Fruit fly (Drosophila melanogaster) whole organism, embryonic: ENCODE measurements around the gene CG12659.

Source experiments
- CG1233 ChIP-seq: fragments of 200-800 bp; sonication (Bioruptor generic); optimal IDR thresholded peaks from 4 replicates; lab custom pipeline; 2018; ENCODE audit warnings: missing biosample characterization, mild to moderate bottlenecking, missing genetic modification characterization
- CG12391 ChIP-seq: fragments of 200-800 bp; sonication (Bioruptor generic); optimal IDR thresholded peaks from 3 replicates; lab custom pipeline; 2018; ENCODE audit warnings: missing biosample characterization, mild to moderate bottlenecking, missing genetic modification characterization, moderate library complexity
- CG12659 ChIP-seq: fragments of 200-800 bp; sonication (Bioruptor generic); optimal IDR thresholded peaks from 3 replicates; lab custom pipeline; 2017; ENCODE audit warnings: mild to moderate bottlenecking, missing biosample characterization, missing genetic modification reagents, missing genetic modification characterization
- CG12942 ChIP-seq: fragments of 200-800 bp; sonication (Bioruptor generic); optimal IDR thresholded peaks from 3 replicates; lab custom pipeline; 2016; ENCODE audit warnings: missing biosample characterization, missing genetic modification characterization
- CG14014 ChIP-seq: fragments of 200-800 bp; sonication (Bioruptor generic); IDR thresholded peaks from 2 replicates; pipeline ENCODE4 v1.3.6; 2022; ENCODE audit warnings: missing biosample characterization, missing genetic modification characterization
- CG14667 ChIP-seq: fragments of 200-800 bp; sonication (Bioruptor generic); IDR thresholded peaks from 2 replicates; pipeline ENCODE4 v1.3.6; 2022; ENCODE audit warnings: missing biosample characterization, missing genetic modification characterization
- CG1529 ChIP-seq: fragments of 200-800 bp; sonication (Bioruptor generic); optimal IDR thresholded peaks from 3 replicates; lab custom pipeline; 2018; ENCODE audit warnings: missing biosample characterization, missing genetic modification characterization
- CG15479 ChIP-seq: fragments of 200-800 bp; sonication (Bioruptor generic); optimal IDR thresholded peaks from 3 replicates; lab custom pipeline; 2019; ENCODE audit warnings: missing biosample characterization, mild to moderate bottlenecking, missing genetic modification characterization, moderate library complexity
- CG17186 ChIP-seq: fragments of 200-800 bp; sonication (Bioruptor generic); optimal IDR thresholded peaks from 3 replicates; lab custom pipeline; 2017; ENCODE audit warnings: missing biosample characterization, missing genetic modification reagents, missing genetic modification characterization
- CG17829 ChIP-seq: fragments of 200-800 bp; optimal IDR thresholded peaks from 2 replicates; lab custom pipeline; 2019; ENCODE audit warnings: missing biosample characterization, mild to moderate bottlenecking, missing genetic modification characterization, moderate library complexity
- CG18619 ChIP-seq: fragments of 200-800 bp; sonication (Bioruptor generic); optimal IDR thresholded peaks from 3 replicates; lab custom pipeline; 2017; ENCODE audit warnings: missing biosample characterization, mild to moderate bottlenecking, missing genetic modification characterization
- CG2889 ChIP-seq: fragments of 200-800 bp; sonication (Bioruptor generic); IDR thresholded peaks from 3 replicates; pipeline ENCODE4 v1.3.6; 2022; ENCODE audit warnings: missing biosample characterization, missing genetic modification characterization
- CG31224 ChIP-seq: fragments of 200-800 bp; sonication (Bioruptor generic); IDR thresholded peaks from 2 replicates; pipeline ENCODE4 v1.3.6; 2022; ENCODE audit warnings: missing biosample characterization, missing genetic modification characterization
- CG4328 ChIP-seq: fragments of 200-800 bp; sonication (Bioruptor generic); optimal IDR thresholded peaks from 3 replicates; lab custom pipeline; 2017; ENCODE audit warnings: missing biosample characterization, missing genetic modification reagents, missing genetic modification characterization
- CG43689 ChIP-seq: fragments of 200-800 bp; sonication (Bioruptor generic); IDR thresholded peaks from 2 replicates; pipeline ENCODE4 v1.3.6; 2022; ENCODE audit warnings: missing biosample characterization, missing genetic modification characterization
- CG5953 ChIP-seq: fragments of 200-800 bp; sonication (Bioruptor generic); IDR thresholded peaks from 2 replicates; pipeline ENCODE4 v1.3.6; 2022; ENCODE audit warnings: missing biosample characterization, missing genetic modification characterization
- CG8924 ChIP-seq: fragments of 200-800 bp; optimal IDR thresholded peaks from 3 replicates; lab custom pipeline; 2019; ENCODE audit warnings: missing biosample characterization, mild to moderate bottlenecking, missing genetic modification characterization, moderate library complexity
- CG9932 ChIP-seq: fragments of 200-800 bp; sonication (Bioruptor generic); IDR thresholded peaks from 2 replicates; pipeline ENCODE4 v1.3.6; 2022; ENCODE audit warnings: missing biosample characterization, missing genetic modification characterization
- HHEX ChIP-seq: fragments of 200-800 bp; sonication (Bioruptor generic); optimal IDR thresholded peaks from 3 replicates; lab custom pipeline; 2017; ENCODE audit warnings: missing biosample characterization, mild to moderate bottlenecking, missing genetic modification characterization, missing genetic modification reagents
- HLH54F ChIP-seq: fragments of 200-800 bp; sonication (Bioruptor generic); optimal IDR thresholded peaks from 3 replicates; lab custom pipeline; 2016; ENCODE audit warnings: missing biosample characterization, missing genetic modification characterization
- HmgD ChIP-seq: fragments of 200-800 bp; sonication (Bioruptor generic); optimal IDR thresholded peaks from 3 replicates; lab custom pipeline; 2016; ENCODE audit warnings: missing biosample characterization, missing genetic modification characterization
- MBD-R2 ChIP-seq: fragments of 200-800 bp; sonication (Bioruptor generic); IDR thresholded peaks from 2 replicates; pipeline ENCODE4 v1.3.6; 2022; ENCODE audit warnings: missing biosample characterization, missing genetic modification characterization
- MESR4 ChIP-seq: fragments of 200-800 bp; sonication (Bioruptor generic); optimal IDR thresholded peaks from 2 replicates; lab custom pipeline; 2018; ENCODE audit warnings: missing biosample characterization, mild to moderate bottlenecking, missing genetic modification characterization, moderate library complexity
- Max ChIP-seq: fragments of 200-800 bp; sonication (Bioruptor generic); optimal IDR thresholded peaks from 2 replicates; lab custom pipeline; 2016; ENCODE audit warnings: missing biosample characterization, mild to moderate bottlenecking, missing genetic modification characterization
- NfI ChIP-seq: fragments of 200-800 bp; sonication (Bioruptor generic); optimal IDR thresholded peaks from 3 replicates; lab custom pipeline; 2018; ENCODE audit warnings: missing biosample characterization, mild to moderate bottlenecking, missing genetic modification characterization, moderate library complexity
- Oli ChIP-seq: fragments of 200-800 bp; sonication (Bioruptor generic); optimal IDR thresholded peaks from 2 replicates; lab custom pipeline; 2018; ENCODE audit warnings: missing biosample characterization, mild to moderate bottlenecking, missing genetic modification characterization, moderate library complexity
- Optix ChIP-seq: fragments of 200-800 bp; sonication (Bioruptor generic); IDR thresholded peaks from 3 replicates; pipeline ENCODE4 v1.3.6; 2022; ENCODE audit warnings: missing biosample characterization, missing genetic modification characterization
- Pdp1 ChIP-seq, 2 experiments: fragments of 200-800 bp; sonication (Bioruptor generic); optimal IDR thresholded peaks; 3 replicates each; lab custom pipeline; 2016; ENCODE audit warnings: missing biosample characterization in 2 of 2, missing genetic modification characterization in 2 of 2, mild to moderate bottlenecking in 1 of 2, moderate library complexity in 1 of 2
- Poxn ChIP-seq: fragments of 200-800 bp; sonication (Bioruptor generic); IDR thresholded peaks from 2 replicates; pipeline ENCODE4 v1.3.6; 2022; ENCODE audit warnings: missing biosample characterization, missing genetic modification characterization
- Ssrp ChIP-seq: fragments of 200-800 bp; sonication (Bioruptor generic); optimal IDR thresholded peaks from 2 replicates; lab custom pipeline; 2018; ENCODE audit warnings: missing biosample characterization, mild to moderate bottlenecking, missing genetic modification characterization, moderate library complexity
- Taf1 ChIP-seq: fragments of 200-800 bp; sonication (Bioruptor generic); IDR thresholded peaks from 2 replicates; pipeline ENCODE4 v1.3.6; 2022; ENCODE audit warnings: missing biosample characterization, missing genetic modification characterization
- Tbp ChIP-seq: fragments of >200 bp; optimal IDR thresholded peaks from 2 replicates; lab custom pipeline; 2018; ENCODE audit warnings: missing biosample characterization, missing genetic modification characterization
- Trl ChIP-seq, 3 experiments: fragments of >200 bp in 2 of 3; fragments of 200-800 bp in 1 of 3; sonication (Bioruptor generic) in 1 of 3; optimal IDR thresholded peaks; 2 replicates in 1 of 3; 3 replicates in 2 of 3; lab custom pipeline; 2016 to 2017; ENCODE audit warnings: missing biosample characterization in 1 of 3, missing genetic modification characterization in 1 of 3
- YL-1 ChIP-seq: fragments of 200-800 bp; sonication (Bioruptor generic); optimal IDR thresholded peaks from 3 replicates; lab custom pipeline; 2017; ENCODE audit warnings: missing biosample characterization, mild to moderate bottlenecking, missing genetic modification characterization
- aop ChIP-seq: fragments of 200-800 bp; sonication (Bioruptor generic); IDR thresholded peaks from 2 replicates; pipeline ENCODE4 v1.3.6; 2022; ENCODE audit warnings: missing biosample characterization, missing genetic modification characterization
- corto ChIP-seq: fragments of 200-800 bp; sonication (Bioruptor generic); optimal IDR thresholded peaks from 2 replicates; lab custom pipeline; 2016; ENCODE audit warnings: missing biosample characterization, mild to moderate bottlenecking, missing genetic modification characterization, moderate library complexity
- da ChIP-seq: fragments of 200-800 bp; sonication (Bioruptor generic); optimal IDR thresholded peaks from 2 replicates; lab custom pipeline; 2016; ENCODE audit warnings: missing biosample characterization, missing genetic modification characterization
- dmrt11E ChIP-seq: fragments of 200-800 bp; sonication (Bioruptor generic); optimal IDR thresholded peaks from 3 replicates; lab custom pipeline; 2018; ENCODE audit warnings: missing biosample characterization, mild to moderate bottlenecking, missing genetic modification characterization, moderate library complexity
- fd3F ChIP-seq: fragments of 200-800 bp; sonication (Bioruptor generic); optimal IDR thresholded peaks from 2 replicates; lab custom pipeline; 2018; ENCODE audit warnings: missing biosample characterization, mild to moderate bottlenecking, missing genetic modification characterization, moderate library complexity
- fru ChIP-seq: fragments of >200 bp; optimal IDR thresholded peaks from 2 replicates; lab custom pipeline; 2017
- gro ChIP-seq: fragments of 200-800 bp; sonication (Bioruptor generic); optimal IDR thresholded peaks from 2 replicates; lab custom pipeline; 2016; ENCODE audit warnings: missing biosample characterization, missing genetic modification characterization
- kah ChIP-seq: fragments of 200-800 bp; sonication (Bioruptor generic); optimal IDR thresholded peaks from 2 replicates; lab custom pipeline; 2018; ENCODE audit warnings: missing biosample characterization, mild to moderate bottlenecking, missing genetic modification characterization
- lab ChIP-seq: fragments of 200-800 bp; sonication (Bioruptor generic); optimal IDR thresholded peaks from 3 replicates; lab custom pipeline; 2017; ENCODE audit warnings: missing biosample characterization, missing genetic modification characterization, mild to moderate bottlenecking, moderate library complexity, missing genetic modification reagents
- lmd ChIP-seq: fragments of 200-800 bp; sonication (Bioruptor generic); IDR thresholded peaks from 2 replicates; pipeline ENCODE4 v1.3.6; 2022; ENCODE audit warnings: missing biosample characterization, missing genetic modification characterization
- luna ChIP-seq: fragments of 200-800 bp; sonication (Bioruptor generic); optimal IDR thresholded peaks from 2 replicates; lab custom pipeline; 2016; ENCODE audit warnings: missing biosample characterization, missing genetic modification characterization
- p53 ChIP-seq: fragments of 200-800 bp; sonication (Bioruptor generic); optimal IDR thresholded peaks from 2 replicates; lab custom pipeline; 2016; ENCODE audit warnings: missing biosample characterization, missing genetic modification characterization
- sc ChIP-seq, 3 experiments: fragments of >200 bp in 2 of 3; fragments of 200-800 bp in 1 of 3; sonication (Bioruptor generic) in 1 of 3; optimal IDR thresholded peaks; 2 replicates in 2 of 3; 3 replicates in 1 of 3; lab custom pipeline; 2017; ENCODE audit warnings: mild to moderate bottlenecking in 1 of 3, missing biosample characterization in 1 of 3, missing genetic modification characterization in 1 of 3, missing genetic modification reagents in 1 of 3
- sim ChIP-seq: fragments of 200-800 bp; sonication (Bioruptor generic); IDR thresholded peaks from 2 replicates; pipeline ENCODE4 v1.3.6; 2022; ENCODE audit warnings: missing biosample characterization, missing genetic modification characterization
- sob ChIP-seq: fragments of 200-800 bp; sonication (Bioruptor generic); IDR thresholded peaks from 2 replicates; pipeline ENCODE4 v1.3.6; 2022; ENCODE audit warnings: missing biosample characterization, missing genetic modification characterization
- tna ChIP-seq: fragments of 200-800 bp; sonication (Bioruptor generic); IDR thresholded peaks from 2 replicates; pipeline ENCODE4 v1.3.6; 2022; ENCODE audit warnings: missing biosample characterization, missing genetic modification characterization; ENCODE audit not compliant: partially characterized antibody

Gene CG12659

dm6 chrX:8627171-8627570, 35.6 kb upstream of the CG12659 start (continued):
- no peak for TF ChIP-seq p53 (GFP tag; lab: Kevin White, UChicago)
- TF ChIP-seq NfI (GFP tag; lab: Kevin White, UChicago): peak; percentile 20
- TF ChIP-seq dmrt11E (tag; lab: Kevin White, UChicago): peak; percentile 89
- TF ChIP-seq CG8924: peak; percentile 76
- TF ChIP-seq fru (lab: Kevin White, UChicago): no peak
- TF ChIP-seq CG17829: peak; percentile 83
- no peak; the same call in 1 of the 2 replicates for TF ChIP-seq lmd
- peak; percentile 69 to 79 for TF ChIP-seq Pdp1 (GFP tag; optimal IDR thresholded peaks at IDR 0.05; lab: Kevin White, UChicago)
- 0 out of 3 replicates have a peak, but pooled peaks have one; percentile 47 for TF ChIP-seq CG2889 (GFP tag; lab: Robert Waterston, UW)
- TF ChIP-seq aop (GFP tag; lab: Robert Waterston, UW): no peak
- no peak for TF ChIP-seq CG9932 (GFP tag; lab: Robert Waterston, UW)
- peak; percentile 71 for TF ChIP-seq Oli (tag; lab: Kevin White, UChicago)
- TF ChIP-seq CG43689: no peak
- no peak for TF ChIP-seq kah (GFP tag; lab: Kevin White, UChicago)
- TF ChIP-seq CG4328 (GFP tag; lab: Kevin White, UChicago): no peak
- no peak for TF ChIP-seq MBD-R2
- TF ChIP-seq sc (optimal IDR thresholded peaks at IDR 0.05; lab: Kevin White, UChicago): no peak
- TF ChIP-seq sc (GFP tag; optimal IDR thresholded peaks at IDR 0.05; lab: Kevin White, UChicago): peak; percentile 56
- no peak for TF ChIP-seq Tbp (GFP tag; lab: Kevin White, UChicago)
- no peak for TF ChIP-seq da (GFP tag; lab: Kevin White, UChicago)
- TF ChIP-seq YL-1 (GFP tag; lab: Kevin White, UChicago): no peak
- TF ChIP-seq Max (GFP tag; lab: Kevin White, UChicago): peak; percentile 1
- peak; percentile 57 for TF ChIP-seq CG1529 (GFP tag; lab: Kevin White, UChicago)
- TF ChIP-seq tna (GFP tag; lab: Robert Waterston, UW): no peak
- TF ChIP-seq sob: peak; percentile 58; the same call in 1 of the 2 replicates
- peak; percentile 44 for TF ChIP-seq HHEX
- 0 out of 3 replicates have a peak, but pooled peaks have one; percentile 66 for TF ChIP-seq Optix
- TF ChIP-seq Taf1 (GFP tag; lab: Robert Waterston, UW): no peak
- TF ChIP-seq CG31224: no peak
- TF ChIP-seq HmgD (GFP tag; lab: Kevin White, UChicago): no peak
- TF ChIP-seq Poxn: no peak
- TF ChIP-seq CG12942 (GFP tag; lab: Kevin White, UChicago): peak; percentile 10
- peak; percentile 77 for TF ChIP-seq CG12391
- peak; percentile 30 for TF ChIP-seq lab (GFP tag; lab: Kevin White, UChicago)
- TF ChIP-seq CG1233 (GFP tag; lab: Kevin White, UChicago): peak; percentile 75
- TF ChIP-seq Ssrp (tag; lab: Kevin White, UChicago): peak; percentile 74
- peak; percentile 22; the same call in 1 of the 2 replicates for TF ChIP-seq CG5953
- no peak for TF ChIP-seq luna (GFP tag; lab: Kevin White, UChicago)
- no peak for TF ChIP-seq Trl (optimal IDR thresholded peaks at IDR 0.05; lab: Kevin White, UChicago)
- TF ChIP-seq Trl (GFP tag; optimal IDR thresholded peaks at IDR 0.05; lab: Kevin White, UChicago): peak; percentile 73
- no peak for TF ChIP-seq corto
- TF ChIP-seq CG14014: no peak
- TF ChIP-seq CG14667 (GFP tag; lab: Robert Waterston, UW): peak; percentile 69
- no peak for TF ChIP-seq fd3F (GFP tag; lab: Kevin White, UChicago)
- no peak for TF ChIP-seq CG15479
- peak; percentile 14 for TF ChIP-seq CG12659 (GFP tag; lab: Kevin White, UChicago)
- TF ChIP-seq CG18619 (GFP tag; lab: Kevin White, UChicago): peak; percentile 24
- peak; percentile 53 for TF ChIP-seq CG17186 (GFP tag; lab: Kevin White, UChicago)
- no peak for TF ChIP-seq HLH54F (GFP tag; lab: Kevin White, UChicago)
- peak; percentile 59; the same call in 1 of the 2 replicates for TF ChIP-seq sim (GFP tag; lab: Robert Waterston, UW)
- TF ChIP-seq MESR4 (GFP tag; lab: Kevin White, UChicago): no peak
- no peak for TF ChIP-seq gro (GFP tag; lab: Kevin White, UChicago)
